Fruit fly (Drosophila melanogaster) whole organism, embryonic: ENCODE results near the gene Cip4.

Experiments used
- Ada2b ChIP-seq: fragments of 200-800 bp; sonication (Bioruptor generic); IDR thresholded peaks from 2 replicates; pipeline ENCODE4 v1.3.6; 2022; ENCODE audit warnings: missing biosample characterization, missing genetic modification characterization
- Atf-2 ChIP-seq: fragments of 200-800 bp; sonication (Bioruptor generic); optimal IDR thresholded peaks from 2 replicates; lab custom pipeline; 2016; ENCODE audit warnings: missing biosample characterization, missing genetic modification characterization
- BEAF-32 ChIP-seq: fragments of 200-800 bp; sonication (Bioruptor generic); optimal IDR thresholded peaks from 3 replicates; lab custom pipeline; 2017; ENCODE audit warnings: missing biosample characterization, missing genetic modification characterization, mild to moderate bottlenecking, moderate library complexity, missing genetic modification reagents
- Bgb ChIP-seq: fragments of 200-800 bp; sonication (Bioruptor generic); IDR thresholded peaks from 2 replicates; pipeline ENCODE4 v1.3.6; 2022; ENCODE audit warnings: missing biosample characterization, missing genetic modification characterization; ENCODE audit not compliant: partially characterized antibody
- CG10462 ChIP-seq: fragments of 200-800 bp; sonication (Bioruptor generic); optimal IDR thresholded peaks from 2 replicates; lab custom pipeline; 2016; ENCODE audit warnings: missing biosample characterization, missing genetic modification characterization
- CG14441 ChIP-seq: fragments of 200-800 bp; sonication (Bioruptor generic); IDR thresholded peaks from 2 replicates; pipeline ENCODE4 v1.3.6; 2022; ENCODE audit warnings: missing biosample characterization, missing genetic modification characterization
- CG15269 ChIP-seq: fragments of 200-800 bp; sonication (Bioruptor generic); optimal IDR thresholded peaks from 2 replicates; lab custom pipeline; 2018; ENCODE audit warnings: missing biosample characterization, mild to moderate bottlenecking, missing genetic modification characterization, moderate library complexity
- CG15514 ChIP-seq: fragments of 200-800 bp; sonication (Bioruptor generic); optimal IDR thresholded peaks from 3 replicates; lab custom pipeline; 2017; ENCODE audit warnings: missing biosample characterization, missing genetic modification characterization, mild to moderate bottlenecking, moderate library complexity, missing genetic modification reagents
- CG18262 ChIP-seq: fragments of 200-800 bp; optimal IDR thresholded peaks from 3 replicates; lab custom pipeline; 2019; ENCODE audit warnings: missing biosample characterization, mild to moderate bottlenecking, missing genetic modification characterization, moderate library complexity
- CG2712 ChIP-seq: fragments of 200-800 bp; optimal IDR thresholded peaks from 3 replicates; lab custom pipeline; 2019; ENCODE audit warnings: missing biosample characterization, mild to moderate bottlenecking, missing genetic modification characterization, moderate library complexity
- CG32532 ChIP-seq: fragments of 200-800 bp; sonication (Bioruptor generic); IDR thresholded peaks from 2 replicates; pipeline ENCODE4 v1.3.6; 2022; ENCODE audit warnings: missing biosample characterization, missing genetic modification characterization
- CG34224 ChIP-seq: fragments of 200-800 bp; sonication (Bioruptor generic); IDR thresholded peaks from 3 replicates; pipeline ENCODE4 v1.3.6; 2022; ENCODE audit warnings: missing biosample characterization, missing genetic modification characterization; ENCODE audit not compliant: partially characterized antibody
- CG6791 ChIP-seq: fragments of 200-800 bp; sonication (Bioruptor generic); IDR thresholded peaks from 3 replicates; pipeline ENCODE4 v1.3.6; 2022; ENCODE audit warnings: missing biosample characterization, missing genetic modification characterization; ENCODE audit not compliant: partially characterized antibody
- CG7839 ChIP-seq: fragments of 200-800 bp; sonication (Bioruptor generic); optimal IDR thresholded peaks from 3 replicates; lab custom pipeline; 2018; ENCODE audit warnings: missing biosample characterization, mild to moderate bottlenecking, missing genetic modification characterization, moderate library complexity
- CG8478 ChIP-seq: fragments of >200 bp; optimal IDR thresholded peaks from 2 replicates; lab custom pipeline; 2018
- CG9609 ChIP-seq: fragments of 200-800 bp; sonication (Bioruptor generic); optimal IDR thresholded peaks from 3 replicates; lab custom pipeline; 2016; ENCODE audit warnings: missing biosample characterization, missing genetic modification characterization
- D19A ChIP-seq: fragments of 200-800 bp; optimal IDR thresholded peaks from 3 replicates; lab custom pipeline; 2019; ENCODE audit warnings: missing biosample characterization, mild to moderate bottlenecking, missing genetic modification characterization, moderate library complexity
- Ets65A ChIP-seq: fragments of 200-800 bp; sonication (Bioruptor generic); peaks from one replicate; lab custom pipeline; 2016; ENCODE audit warnings: missing biosample characterization, missing genetic modification characterization
- Fer3 ChIP-seq: fragments of 200-800 bp; sonication (Bioruptor generic); optimal IDR thresholded peaks from 2 replicates; lab custom pipeline; 2018; ENCODE audit warnings: missing biosample characterization, mild to moderate bottlenecking, missing genetic modification characterization, moderate library complexity
- HLH4C ChIP-seq: fragments of 200-800 bp; sonication (Bioruptor generic); IDR thresholded peaks from 3 replicates; pipeline ENCODE4 v1.3.6; 2022; ENCODE audit warnings: missing biosample characterization, missing genetic modification characterization; ENCODE audit not compliant: partially characterized antibody
- Max ChIP-seq: fragments of 200-800 bp; sonication (Bioruptor generic); optimal IDR thresholded peaks from 2 replicates; lab custom pipeline; 2016; ENCODE audit warnings: missing biosample characterization, mild to moderate bottlenecking, missing genetic modification characterization
- Nf-YA ChIP-seq: fragments of 200-800 bp; sonication (Bioruptor generic); IDR thresholded peaks from 2 replicates; pipeline ENCODE4 v1.3.6; 2022; ENCODE audit warnings: missing biosample characterization, missing genetic modification characterization
- Pdp1 ChIP-seq, 2 experiments: fragments of 200-800 bp; sonication (Bioruptor generic); optimal IDR thresholded peaks; 3 replicates each; lab custom pipeline; 2016; ENCODE audit warnings: missing biosample characterization in 2 of 2, missing genetic modification characterization in 2 of 2, mild to moderate bottlenecking in 1 of 2, moderate library complexity in 1 of 2
- Poxn ChIP-seq: fragments of 200-800 bp; sonication (Bioruptor generic); IDR thresholded peaks from 2 replicates; pipeline ENCODE4 v1.3.6; 2022; ENCODE audit warnings: missing biosample characterization, missing genetic modification characterization
- TFAM ChIP-seq: fragments of 200-800 bp; sonication (Bioruptor generic); optimal IDR thresholded peaks from 2 replicates; lab custom pipeline; 2017; ENCODE audit warnings: missing biosample characterization, missing genetic modification characterization, inconsistent platforms
- Tbp ChIP-seq: fragments of >200 bp; optimal IDR thresholded peaks from 2 replicates; lab custom pipeline; 2018; ENCODE audit warnings: missing biosample characterization, missing genetic modification characterization
- Xrp1 ChIP-seq: fragments of 200-800 bp; sonication (Bioruptor generic); IDR thresholded peaks from 2 replicates; pipeline ENCODE4 v1.3.6; 2022; ENCODE audit warnings: missing biosample characterization, missing genetic modification characterization
- amos ChIP-seq: fragments of 200-800 bp; sonication (Bioruptor generic); IDR thresholded peaks from 2 replicates; pipeline ENCODE4 v1.3.6; 2022; ENCODE audit warnings: missing biosample characterization, missing genetic modification characterization; ENCODE audit not compliant: partially characterized antibody
- bigmax ChIP-seq: fragments of 200-800 bp; sonication (Bioruptor generic); optimal IDR thresholded peaks from 2 replicates; lab custom pipeline; 2018; ENCODE audit warnings: missing biosample characterization, mild to moderate bottlenecking, missing genetic modification characterization
- cad ChIP-seq: fragments of >200 bp; optimal IDR thresholded peaks from 2 replicates; lab custom pipeline; 2017; ENCODE audit warnings: missing biosample characterization, missing genetic modification characterization
- caup ChIP-seq: fragments of 200-800 bp; sonication (Bioruptor generic); optimal IDR thresholded peaks from 3 replicates; lab custom pipeline; 2017; ENCODE audit warnings: missing biosample characterization, mild to moderate bottlenecking, missing genetic modification characterization, moderate library complexity; ENCODE audit not compliant: severe bottlenecking
- chinmo ChIP-seq: fragments of 200-800 bp; sonication (Bioruptor generic); IDR thresholded peaks from 4 replicates; pipeline ENCODE4 v1.3.6; 2022; ENCODE audit warnings: missing biosample characterization, missing genetic modification characterization; ENCODE audit not compliant: partially characterized antibody
- dimm ChIP-seq: fragments of 200-800 bp; sonication (Bioruptor generic); IDR thresholded peaks from 2 replicates; pipeline ENCODE4 v1.3.6; 2022; ENCODE audit warnings: missing biosample characterization, missing genetic modification characterization
- eyg ChIP-seq: fragments of 200-800 bp; sonication (Bioruptor generic); optimal IDR thresholded peaks from 3 replicates; lab custom pipeline; 2016; ENCODE audit warnings: missing biosample characterization, missing genetic modification characterization
- gro ChIP-seq: fragments of 200-800 bp; sonication (Bioruptor generic); optimal IDR thresholded peaks from 2 replicates; lab custom pipeline; 2016; ENCODE audit warnings: missing biosample characterization, missing genetic modification characterization
- hb ChIP-seq: fragments of 200-800 bp; sonication (Bioruptor generic); IDR thresholded peaks from 3 replicates; pipeline ENCODE4 v1.3.6; 2022; ENCODE audit warnings: missing biosample characterization, missing genetic modification characterization; ENCODE audit not compliant: partially characterized antibody
- hbn ChIP-seq: fragments of 200-800 bp; sonication (Bioruptor generic); IDR thresholded peaks from 2 replicates; pipeline ENCODE4 v1.3.6; 2022; ENCODE audit warnings: missing biosample characterization, missing genetic modification characterization; ENCODE audit not compliant: partially characterized antibody
- inv ChIP-seq: fragments of 200-800 bp; sonication (Bioruptor generic); IDR thresholded peaks from 2 replicates; pipeline ENCODE4 v1.3.6; 2022; ENCODE audit warnings: missing biosample characterization, missing genetic modification characterization; ENCODE audit not compliant: partially characterized antibody
- mld ChIP-seq: fragments of 200-800 bp; sonication (Bioruptor generic); IDR thresholded peaks from 3 replicates; pipeline ENCODE4 v1.3.6; 2022; ENCODE audit warnings: missing biosample characterization, missing genetic modification characterization; ENCODE audit not compliant: partially characterized antibody
- nau ChIP-seq: fragments of 200-800 bp; sonication (Bioruptor generic); optimal IDR thresholded peaks from 3 replicates; lab custom pipeline; 2017; ENCODE audit warnings: missing biosample characterization, mild to moderate bottlenecking, missing genetic modification characterization, missing genetic modification reagents
- nmo ChIP-seq: fragments of 200-800 bp; sonication (Bioruptor generic); optimal IDR thresholded peaks from 2 replicates; lab custom pipeline; 2018; ENCODE audit warnings: missing biosample characterization, mild to moderate bottlenecking, missing genetic modification characterization, moderate library complexity
- onecut ChIP-seq: fragments of 200-800 bp; sonication (Bioruptor generic); IDR thresholded peaks from 2 replicates; pipeline ENCODE4 v1.3.6; 2022; ENCODE audit warnings: missing biosample characterization, missing genetic modification characterization
- pan ChIP-seq, 4 experiments: fragments of >200 bp in 3 of 4; fragments of 200-800 bp in 1 of 4; sonication (Bioruptor generic) in 1 of 4; optimal IDR thresholded peaks in 3 of 4; IDR thresholded peaks in 1 of 4; 2 replicates each; pipeline versions ENCODE4 v1.3.6 to Lab custom; 2017 to 2022; ENCODE audit warnings: missing biosample characterization in 2 of 4, missing genetic modification characterization in 2 of 4, mixed read lengths in 1 of 4
- pfk ChIP-seq: fragments of 200-800 bp; sonication (Bioruptor generic); optimal IDR thresholded peaks from 2 replicates; lab custom pipeline; 2018; ENCODE audit warnings: missing biosample characterization, mild to moderate bottlenecking, missing genetic modification characterization, moderate library complexity
- sd ChIP-seq: fragments of 200-800 bp; sonication (Bioruptor generic); optimal IDR thresholded peaks from 3 replicates; lab custom pipeline; 2018; ENCODE audit warnings: missing biosample characterization, mild to moderate bottlenecking, missing genetic modification characterization, moderate library complexity
- sens-2 ChIP-seq: fragments of 200-800 bp; sonication (Bioruptor generic); IDR thresholded peaks from 2 replicates; pipeline ENCODE4 v1.3.6; 2022; ENCODE audit warnings: missing biosample characterization, missing genetic modification characterization
- sisA ChIP-seq: fragments of 200-800 bp; sonication (Bioruptor generic); IDR thresholded peaks from 2 replicates; pipeline ENCODE4 v1.3.6; 2022; ENCODE audit warnings: missing biosample characterization, missing genetic modification characterization
- unc-4 ChIP-seq: fragments of 200-800 bp; sonication (Bioruptor generic); IDR thresholded peaks from 2 replicates; pipeline ENCODE4 v1.3.6; 2022; ENCODE audit warnings: missing biosample characterization, missing genetic modification characterization; ENCODE audit not compliant: partially characterized antibody
- vnd ChIP-seq: fragments of 200-800 bp; sonication (Bioruptor generic); IDR thresholded peaks from 3 replicates; pipeline ENCODE4 v1.3.6; 2022; ENCODE audit warnings: missing biosample characterization, missing genetic modification characterization; ENCODE audit not compliant: partially characterized antibody

Cip4 gene

dm6 chr3L:4405922-4406321 is 42.0 kb upstream of the Cip4 start, which contains the start of gene CG15019 (continued):
- TF ChIP-seq cad (GFP tag; lab: Kevin White, UChicago) (no peak), inv (GFP tag; lab: Robert Waterston, UW) (0 out of 2 replicates have a peak, but pooled peaks have one; percentile 43), D19A (no peak), CG9609 (GFP tag; lab: Kevin White, UChicago) (no peak), gro (GFP tag; lab: Kevin White, UChicago) (no peak), Tbp (GFP tag; lab: Kevin White, UChicago) (no peak), CG32532 (GFP tag; lab: Robert Waterston, UW) (0 out of 2 replicates have a peak, but pooled peaks have one; percentile 25), CG6791 (GFP tag; lab: Robert Waterston, UW) (peak; percentile 65), CG2712 (no peak), Ets65A (GFP tag; lab: Kevin White, UChicago) (no peak), Poxn (GFP tag; lab: Robert Waterston, UW) (no peak), amos (GFP tag; lab: Robert Waterston, UW) (peak; percentile 81; the same call in 1 of the 2 replicates), mld (GFP tag; lab: Robert Waterston, UW) (no peak), vnd (peak; percentile 62), Max (GFP tag; lab: Kevin White, UChicago) (peak; percentile 30), dimm (GFP tag; lab: Robert Waterston, UW) (no peak), Ada2b (GFP tag; lab: Robert Waterston, UW) (no peak), Xrp1 (GFP tag; lab: Robert Waterston, UW) (no peak), BEAF-32 (GFP tag; lab: Kevin White, UChicago) (peak; percentile 76), eyg (GFP tag; lab: Kevin White, UChicago) (no peak), CG14441 (no peak), pfk (GFP tag; lab: Kevin White, UChicago) (no peak), Fer3 (tag; lab: Kevin White, UChicago) (no peak), pan (optimal IDR thresholded peaks at IDR 0.05; lab: Kevin White, UChicago) (no peak), pan (GFP tag; optimal IDR thresholded peaks at IDR 0.05 in 1 of 2, IDR thresholded peaks at IDR 0.05 in 1 of 2) (no peak), CG10462 (no peak), nmo (GFP tag; lab: Kevin White, UChicago) (no peak), sd (tag; lab: Kevin White, UChicago) (no peak), HLH4C (peak; percentile 70), Pdp1 (GFP tag; optimal IDR thresholded peaks at IDR 0.05; lab: Kevin White, UChicago) (peak in 1 of 2 experiments; percentile 6), unc-4 (GFP tag; lab: Robert Waterston, UW) (peak; percentile 82), sens-2 (GFP tag; lab: Robert Waterston, UW) (no peak), sisA (GFP tag; lab: Robert Waterston, UW) (no peak), CG15514 (GFP tag; lab: Kevin White, UChicago) (peak; percentile 10), CG34224 (GFP tag; lab: Robert Waterston, UW) (peak; percentile 72)

dm6 chr3L:4403180-4403769 is 39.4 kb upstream of the Cip4 start, which contains the start of gene Syx17:
Gene Syx17 (plus strand): TSS chr3L:4403487.
- TF ChIP-seq Nf-YA (GFP tag; lab: Robert Waterston, UW) (no peak), TFAM (GFP tag; lab: Kevin White, UChicago) (no peak), Atf-2 (GFP tag; lab: Kevin White, UChicago) (peak; percentile 35), hb (GFP tag; lab: Robert Waterston, UW) (peak; percentile 72), onecut (GFP tag; lab: Robert Waterston, UW) (peak; percentile 75), hbn (GFP tag; lab: Robert Waterston, UW) (peak; percentile 84), CG15269 (peak; percentile 62), CG8478 (lab: Kevin White, UChicago) (no peak), bigmax (no peak), chinmo (GFP tag; lab: Robert Waterston, UW) (peak; percentile 81; the same call in 1 of the 4 replicates), caup (peak; percentile 51), CG7839 (tag; lab: Kevin White, UChicago) (peak; percentile 65), nau (GFP tag; lab: Kevin White, UChicago) (no peak), Bgb (GFP tag; lab: Robert Waterston, UW) (peak; percentile 94), CG18262 (tag; lab: Kevin White, UChicago) (peak; percentile 74)
